Worm (Caenorhabditis elegans) whole organism, young adult: ENCODE measurements around the gene unc-24.

Source experiments
- C06A6.2 ChIP-seq: fragments of 200-800 bp; sonication (Bioruptor generic); conservative IDR thresholded peaks from 2 replicates; pipeline ENCODE4 v1.3.6; 2022; ENCODE audit warnings: missing genetic modification characterization, missing compliant biosample characterization
- akir-1 ChIP-seq: fragments of 200-800 bp; sonication (Bioruptor generic); optimal IDR thresholded peaks from 2 replicates; lab custom pipeline; 2018; ENCODE audit warnings: mild to moderate bottlenecking, missing genetic modification characterization, moderate library complexity, missing compliant biosample characterization
- attf-3 ChIP-seq: fragments of 200-800 bp; sonication (Bioruptor generic); conservative IDR thresholded peaks from 2 replicates; pipeline ENCODE4 v1.3.6; 2022; ENCODE audit warnings: missing genetic modification reagents, missing genetic modification characterization, missing compliant biosample characterization
- attf-6 ChIP-seq: fragments of 200-800 bp; sonication (Bioruptor generic); IDR thresholded peaks from 2 replicates; pipeline ENCODE4 v1.3.6; 2022; ENCODE audit warnings: missing genetic modification reagents, missing genetic modification characterization, missing compliant biosample characterization
- ccch-3 ChIP-seq: fragments of 200-800 bp; sonication (Bioruptor generic); optimal IDR thresholded peaks from 2 replicates; lab custom pipeline; 2018; ENCODE audit warnings: mild to moderate bottlenecking, missing genetic modification characterization, missing compliant biosample characterization
- gei-17 ChIP-seq: fragments of 200-800 bp; sonication (Bioruptor generic); optimal IDR thresholded peaks from 2 replicates; lab custom pipeline; 2018; ENCODE audit warnings: mild to moderate bottlenecking, missing genetic modification characterization, missing compliant biosample characterization
- hrde-1 ChIP-seq: sonication (generic microtip); optimal IDR thresholded peaks from 2 replicates; lab custom pipeline; 2016; ENCODE audit warnings: missing genetic modification characterization, mild to moderate bottlenecking, missing compliant biosample characterization, moderate library complexity, missing genotype, missing genetic modification reagents, borderline replicate concordance
- nhr-80 ChIP-seq: sonication (generic microtip); optimal IDR thresholded peaks from 2 replicates; lab custom pipeline; 2016; ENCODE audit warnings: missing genetic modification characterization, missing compliant biosample characterization

DNA sequence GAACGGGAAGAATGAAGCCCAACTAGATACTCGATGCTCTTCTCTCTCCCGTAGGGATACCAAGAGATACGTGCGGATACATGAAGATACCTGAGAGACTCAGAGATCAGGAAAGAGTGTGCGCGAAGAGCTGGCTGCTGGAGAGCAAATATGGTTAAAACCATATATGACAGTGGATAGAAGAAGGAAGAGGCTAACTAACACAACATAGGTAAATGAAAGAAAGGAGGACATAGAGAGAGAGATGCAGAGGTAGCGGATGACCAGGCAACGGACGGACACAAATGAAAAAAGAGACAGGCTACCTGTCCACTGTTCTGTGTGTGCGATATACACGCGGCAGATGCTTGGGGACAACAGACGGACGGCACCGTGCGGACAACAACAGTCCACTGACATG lies 28.5 kb downstream of the unc-24 start:
- TF ChIP-seq C06A6.2 (GFP tag; lab: Robert Waterston, UW), result no peak
- TF ChIP-seq attf-3 (GFP tag; lab: Robert Waterston, UW), result no peak
- no peak for TF ChIP-seq gei-17 (GFP tag; lab: Kevin White, UChicago)
- no peak for TF ChIP-seq nhr-80 (tag; lab: Kevin White, UChicago)
- TF ChIP-seq hrde-1 (tag; lab: Kevin White, UChicago), result no peak
- TF ChIP-seq ccch-3, result no peak
- no peak for TF ChIP-seq akir-1 (GFP tag; lab: Kevin White, UChicago)
- TF ChIP-seq attf-6 (GFP tag; lab: Robert Waterston, UW), result no peak
